Fruit fly (Drosophila melanogaster) Kc167 (cell line): ENCODE data around the gene Rab3GAP1.

ENCODE experiments used
- Myc ChIP-seq: fragments of >200 bp; optimal IDR thresholded peaks from 2 replicates; lab custom pipeline; 2017; ENCODE audit warnings: missing external identifiers
- Sin3A ChIP-seq: fragments of >200 bp; optimal IDR thresholded peaks from 2 replicates; lab custom pipeline; 2018; ENCODE audit warnings: missing external identifiers
- h ChIP-seq: fragments of >200 bp; optimal IDR thresholded peaks from 3 replicates; lab custom pipeline; 2018; ENCODE audit warnings: missing external identifiers
- insv ChIP-seq: fragments of >200 bp; optimal IDR thresholded peaks from 3 replicates; lab custom pipeline; 2018; ENCODE audit warnings: missing external identifiers
- psq ChIP-seq: fragments of >200 bp; optimal IDR thresholded peaks from 2 replicates; lab custom pipeline; 2017; ENCODE audit warnings: missing external identifiers
- ttk ChIP-seq: sonication (Bioruptor generic); optimal IDR thresholded peaks from 2 replicates; lab custom pipeline; 2017; ENCODE audit warnings: missing external identifiers

Gene Rab3GAP1

dm6 chr2L:1611122-1611521 is at the start of gene Rab3GAP1, which contains the start of gene CG14352:
TSS of gene Rab3GAP1 (minus strand) at chr2L:1611157.
TSS of gene CG14352 (plus strand) at chr2L:1611410.
- TF ChIP-seq insv (no peak), ttk (no peak), Myc (lab: Kevin White, UChicago) (no peak), Sin3A (no peak), h (lab: Kevin White, UChicago) (no peak), psq (lab: Kevin White, UChicago) (no peak)

dm6 chr2L:1658124-1658523 is 47.2 kb upstream of the Rab3GAP1 start:
- TF ChIP-seq ttk = no peak
- no peak for TF ChIP-seq Myc (lab: Kevin White, UChicago)
- no peak for TF ChIP-seq insv
- TF ChIP-seq psq (lab: Kevin White, UChicago) = no peak
- no peak for TF ChIP-seq Sin3A
- TF ChIP-seq h (lab: Kevin White, UChicago) = no peak

DNA sequence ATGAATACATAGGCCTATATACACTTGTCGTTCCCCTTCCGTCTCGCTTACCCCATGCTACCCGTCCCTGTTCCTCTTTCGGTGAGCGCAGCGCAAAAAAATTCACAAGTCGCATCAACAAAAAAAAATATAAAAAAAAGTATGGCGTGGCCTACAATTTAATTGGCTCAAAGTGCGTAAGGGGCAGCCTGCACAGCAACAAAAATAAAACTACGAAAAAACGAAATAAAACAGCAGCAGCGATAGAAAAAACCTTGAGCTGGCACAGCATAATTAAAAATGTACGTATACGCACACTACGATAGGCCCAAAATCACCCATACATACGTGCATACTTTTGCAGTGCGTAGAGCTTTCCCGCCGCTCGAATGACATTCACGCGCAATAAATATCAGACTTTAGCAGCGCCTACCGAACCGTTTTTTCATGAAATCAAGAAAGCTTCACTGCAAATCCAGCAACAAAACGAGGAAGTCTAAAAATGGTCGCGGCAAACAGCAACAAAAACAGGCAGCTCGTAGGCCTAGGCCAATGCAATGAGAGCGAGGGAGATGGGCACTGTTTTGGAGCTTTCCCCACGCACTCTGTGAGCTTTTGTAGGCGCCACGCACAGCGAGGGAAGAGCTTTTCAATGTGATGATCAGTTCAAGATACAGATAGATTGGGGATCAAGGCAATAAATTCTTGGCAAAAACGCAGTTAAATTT is 46.0 kb upstream of the Rab3GAP1 start:
- TF ChIP-seq Sin3A = no peak
- no peak for TF ChIP-seq h (lab: Kevin White, UChicago)
- no peak for TF ChIP-seq insv
- no peak for TF ChIP-seq Myc (lab: Kevin White, UChicago)
- no peak for TF ChIP-seq ttk
- TF ChIP-seq psq (lab: Kevin White, UChicago) = no peak

DNA sequence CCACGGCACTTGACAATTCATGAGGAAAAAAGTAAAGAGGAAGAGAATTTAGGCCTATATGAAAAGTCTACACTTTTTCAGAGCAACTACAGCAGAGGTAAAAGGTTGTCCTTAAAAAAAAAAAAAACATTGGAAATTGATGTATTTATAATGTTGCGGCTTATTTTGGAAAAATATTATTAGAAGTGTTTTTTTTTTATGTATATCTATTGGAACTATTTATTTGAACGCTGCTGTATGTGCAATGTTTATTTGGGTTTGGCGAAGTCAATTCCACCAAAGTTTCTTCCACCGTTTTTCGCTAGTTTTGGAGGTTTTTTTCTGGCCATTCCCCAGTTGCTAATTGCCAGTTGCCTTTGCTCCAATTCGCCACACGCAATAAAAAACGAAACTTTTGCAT is 44.9 kb upstream of the Rab3GAP1 start:
- no peak for TF ChIP-seq insv
- TF ChIP-seq psq (lab: Kevin White, UChicago) = no peak
- TF ChIP-seq ttk = no peak
- TF ChIP-seq h (lab: Kevin White, UChicago) = no peak
- no peak for TF ChIP-seq Sin3A

dm6 chr2L:1654217-1654616 is 43.3 kb upstream of the Rab3GAP1 start:
- TF ChIP-seq h (lab: Kevin White, UChicago) (no peak), Myc (lab: Kevin White, UChicago) (no peak), insv (no peak), ttk (no peak), Sin3A (no peak), psq (lab: Kevin White, UChicago) (no peak)

DNA sequence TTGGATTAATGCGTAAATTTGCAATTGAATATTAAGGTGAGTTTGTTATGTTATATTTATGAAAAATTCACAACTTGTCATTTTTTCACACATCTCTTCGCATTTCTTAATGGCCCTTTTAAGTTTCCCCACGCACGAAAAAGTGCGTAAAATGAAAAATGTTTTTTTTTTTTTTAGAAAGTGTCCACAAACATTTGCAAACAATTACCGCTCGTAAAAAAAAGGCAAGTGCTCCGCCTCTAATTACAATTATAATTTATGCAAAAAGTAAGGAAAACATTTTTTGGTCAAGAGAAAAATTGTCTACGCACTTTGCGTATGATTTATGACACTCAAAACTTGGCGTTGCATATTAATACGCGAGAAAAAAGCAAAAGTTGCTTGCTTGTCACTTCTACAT is 42.8 kb upstream of the Rab3GAP1 start:
- no peak for TF ChIP-seq psq (lab: Kevin White, UChicago)
- TF ChIP-seq Myc (lab: Kevin White, UChicago) = no peak
- TF ChIP-seq Sin3A = no peak
- TF ChIP-seq insv = no peak
- no peak for TF ChIP-seq ttk
- TF ChIP-seq h (lab: Kevin White, UChicago) = no peak

- TF ChIP-seq psq (lab: Kevin White, UChicago) (no peak), h (lab: Kevin White, UChicago) (no peak), ttk (no peak), Myc (lab: Kevin White, UChicago) (no peak), Sin3A (no peak), insv (no peak)
Measured at dm6 chr2L:1651889-1652288, 40.9 kb upstream of the Rab3GAP1 start.

dm6 chr2L:1651053-1651452 is 40.1 kb upstream of the Rab3GAP1 start, which contains the start of gene chinmo:
TSS of gene chinmo (plus strand) at chr2L:1651258.
- TF ChIP-seq ttk (no peak), Myc (lab: Kevin White, UChicago) (no peak), Sin3A (no peak), psq (lab: Kevin White, UChicago) (no peak), h (lab: Kevin White, UChicago) (no peak), insv (no peak)

DNA sequence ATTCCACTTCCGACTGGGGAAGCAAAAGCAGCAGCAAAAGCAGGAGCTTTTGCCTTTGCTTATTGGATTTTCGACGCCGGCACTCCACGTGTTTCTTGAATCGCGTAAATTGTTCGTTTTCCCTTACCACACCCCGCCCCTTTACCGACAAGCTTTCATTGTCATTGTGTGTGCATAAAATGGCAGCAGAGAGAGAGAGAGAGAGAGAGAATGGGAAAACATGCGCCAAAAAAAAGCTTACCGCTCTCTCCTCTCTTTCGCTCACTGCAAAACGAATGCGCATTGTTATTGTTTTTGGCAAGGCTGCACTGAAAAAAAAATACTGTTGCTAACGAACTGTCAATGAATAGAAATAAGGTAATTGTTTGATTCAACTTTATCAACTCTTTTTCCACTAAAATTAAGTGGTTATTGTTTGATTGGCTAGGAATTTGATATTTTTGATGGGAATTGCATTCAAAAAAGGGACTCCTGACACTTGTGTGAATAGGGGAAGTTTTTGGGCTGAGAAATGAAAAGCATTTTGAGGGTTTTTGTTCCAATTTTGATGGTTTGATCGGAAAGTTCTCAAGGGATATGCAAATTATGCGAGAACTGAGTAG is 39.0 kb upstream of the Rab3GAP1 start:
- TF ChIP-seq Myc (lab: Kevin White, UChicago) = no peak

- no peak for TF ChIP-seq Sin3A
- TF ChIP-seq insv = no peak
- no peak for TF ChIP-seq psq (lab: Kevin White, UChicago)
- no peak for TF ChIP-seq h (lab: Kevin White, UChicago)
- TF ChIP-seq Myc (lab: Kevin White, UChicago) = no peak
- no peak for TF ChIP-seq ttk
Measured at dm6 chr2L:1649244-1649827, 38.4 kb upstream of the Rab3GAP1 start.

DNA sequence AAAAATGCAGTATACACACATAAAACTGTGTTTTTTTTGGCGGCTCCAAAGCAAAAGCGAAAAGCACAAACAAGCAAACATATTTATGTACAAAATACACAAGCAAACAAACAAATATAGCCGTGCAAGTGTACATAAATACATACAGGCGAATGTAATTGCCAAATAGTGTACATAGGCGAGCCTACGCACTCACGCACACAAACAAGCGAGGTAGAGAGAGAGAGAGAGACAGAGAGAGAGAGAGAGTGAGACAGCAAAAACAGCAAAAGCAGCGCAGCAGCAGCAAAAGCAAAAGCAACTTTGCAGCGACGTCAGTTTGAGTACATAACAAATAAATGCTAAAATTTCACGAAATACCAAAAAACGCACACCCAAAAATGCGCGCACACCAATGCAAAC is 37.7 kb upstream of the Rab3GAP1 start:
- TF ChIP-seq insv = no peak
- no peak for TF ChIP-seq psq (lab: Kevin White, UChicago)
- TF ChIP-seq Myc (lab: Kevin White, UChicago) = no peak

DNA sequence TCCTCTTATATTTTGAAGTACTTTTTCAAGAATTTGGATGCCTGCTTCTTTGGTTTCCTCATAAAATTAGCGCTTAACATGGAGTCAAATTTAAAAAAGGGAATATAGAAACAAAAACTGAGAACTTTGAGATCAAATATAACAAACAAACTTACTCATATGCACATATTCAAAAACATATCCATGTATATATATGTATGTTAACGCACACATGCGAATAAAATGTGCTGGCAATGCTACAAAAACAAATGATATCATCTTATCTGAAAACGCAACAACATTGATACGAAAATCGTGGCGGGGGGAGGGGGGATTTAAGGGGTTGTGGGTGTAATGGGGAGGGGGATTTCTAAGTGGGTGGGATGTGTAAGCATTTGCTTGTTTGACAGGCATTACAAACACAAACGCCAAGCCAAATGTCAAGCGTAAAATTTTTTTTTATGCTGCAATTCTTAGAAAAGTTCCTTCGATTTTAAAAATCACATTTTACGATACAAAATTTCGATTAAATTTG is 37.1 kb upstream of the Rab3GAP1 start:
- TF ChIP-seq Sin3A = no peak
- no peak for TF ChIP-seq ttk
- no peak for TF ChIP-seq insv
- TF ChIP-seq psq (lab: Kevin White, UChicago) = no peak
- no peak for TF ChIP-seq h (lab: Kevin White, UChicago)
- TF ChIP-seq Myc (lab: Kevin White, UChicago) = no peak

dm6 chr2L:1646499-1646898 is 35.5 kb upstream of the Rab3GAP1 start:
- TF ChIP-seq psq (lab: Kevin White, UChicago) (no peak), Myc (lab: Kevin White, UChicago) (no peak), insv (no peak), ttk (no peak), Sin3A (no peak), h (lab: Kevin White, UChicago) (no peak)
